Fruit fly (Drosophila melanogaster): ENCODE measurements around the gene CG7884.

CG7884 gene

dm6 chrX:19193336-19193735 lies 27.1 kb upstream of the CG7884 start, which contains the start of the genes CG7914 and CG14194 (continued):
- 0 out of 2 replicates have a peak, but pooled peaks have one; percentile 32 for TF ChIP-seq sob (GFP tag; IDR thresholded peaks at IDR 0.05)
- peak; percentile 16; the same call in 1 of the 3 replicates for TF ChIP-seq CG34422 (GFP tag; IDR thresholded peaks at IDR 0.05)
- TF ChIP-seq CG4617 (GFP tag; optimal IDR thresholded peaks at IDR 0.05; ENCODE audit: borderline replicate concordance), result peak; percentile 63
- TF ChIP-seq CG31365 (tag; optimal IDR thresholded peaks at IDR 0.05), result no peak
- TF ChIP-seq CG9932 (GFP tag; IDR thresholded peaks at IDR 0.05), result peak; percentile 15; the same call in 1 of the 2 replicates
- no peak for TF ChIP-seq CG12219 (GFP tag; optimal IDR thresholded peaks at IDR 0.05)
- TF ChIP-seq Ets97D (GFP tag; optimal IDR thresholded peaks at IDR 0.05), result peak; percentile 27
- TF ChIP-seq Bgb (GFP tag; IDR thresholded peaks at IDR 0.05; ENCODE audit: partially characterized antibody), result peak; percentile 87
- TF ChIP-seq H2.0 (GFP tag; IDR thresholded peaks at IDR 0.05), result no peak
- TF ChIP-seq nerfin-2 (GFP tag; IDR thresholded peaks at IDR 0.05; ENCODE audit: partially characterized antibody), result peak; percentile 93
- TF ChIP-seq CG1603 (tag; optimal IDR thresholded peaks at IDR 0.05), result peak; percentile 60
- no peak for TF ChIP-seq ash1 (GFP tag; optimal IDR thresholded peaks at IDR 0.05)
- TF ChIP-seq sens (GFP tag), result peak; percentile 54
- no peak for TF ChIP-seq grn (GFP tag; optimal IDR thresholded peaks at IDR 0.05)
- TF ChIP-seq sna (GFP tag; IDR thresholded peaks at IDR 0.05; ENCODE audit: partially characterized antibody), result peak; percentile 74
- TF ChIP-seq Dp (GFP tag; optimal IDR thresholded peaks at IDR 0.05), result peak; percentile 47
- TF ChIP-seq Bteb2 (GFP tag; optimal IDR thresholded peaks at IDR 0.05), result no peak

DNA sequence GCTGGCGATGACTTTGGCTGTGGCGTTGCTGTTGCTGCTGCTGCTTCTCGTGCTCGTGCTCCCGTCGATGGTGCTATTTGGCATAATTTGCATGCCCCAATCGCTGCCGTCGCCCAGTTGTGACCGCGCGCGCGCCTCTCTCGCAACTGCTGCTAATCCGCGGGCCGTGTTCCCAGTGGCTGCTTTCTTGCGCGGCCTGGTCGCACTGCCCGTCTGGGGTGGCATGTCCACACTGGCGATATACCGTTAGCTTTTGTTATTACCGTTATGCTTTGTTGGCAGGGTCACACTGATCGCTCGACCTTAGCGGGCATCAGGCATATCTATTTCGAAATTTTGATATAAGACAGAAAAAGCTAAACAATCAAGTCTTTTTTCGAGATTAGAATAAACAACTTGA lies 18.8 kb upstream of the CG7884 start, which contains the start of gene CG7990:
Gene CG7990, minus strand, starts transcription at position 350 of the 400 bp plus-strand sequence.
- TF ChIP-seq CG14965 (GFP tag; optimal IDR thresholded peaks at IDR 0.05; ENCODE audit: borderline replicate concordance) (no peak), en (GFP tag; optimal IDR thresholded peaks at IDR 0.05) (no peak), CG10654 (GFP tag; optimal IDR thresholded peaks at IDR 0.05) (no peak), Hsf (GFP tag; optimal IDR thresholded peaks at IDR 0.05) (no peak), slp2 (GFP tag; optimal IDR thresholded peaks at IDR 0.05) (no peak), sens-2 (GFP tag; IDR thresholded peaks at IDR 0.05) (no peak), al (GFP tag; IDR thresholded peaks at IDR 0.05) (no peak), psq (GFP tag; optimal IDR thresholded peaks at IDR 0.05) (no peak), gro (GFP tag; optimal IDR thresholded peaks at IDR 0.05) (no peak), kah (GFP tag; optimal IDR thresholded peaks at IDR 0.05) (no peak), gsb (GFP tag; IDR thresholded peaks at IDR 0.05) (no peak), btn (GFP tag; optimal IDR thresholded peaks at IDR 0.05) (no peak), Dfd (GFP tag; optimal IDR thresholded peaks at IDR 0.05) (no peak), crp (GFP tag; optimal IDR thresholded peaks at IDR 0.05) (no peak), CG31365 (tag; optimal IDR thresholded peaks at IDR 0.05) (no peak), tna (GFP tag; IDR thresholded peaks at IDR 0.05; ENCODE audit: partially characterized antibody) (0 out of 2 replicates have a peak, but pooled peaks have one; percentile 15), CG18599 (GFP tag; optimal IDR thresholded peaks at IDR 0.05) (no peak), CG13424 (tag; optimal IDR thresholded peaks at IDR 0.05) (no peak), CG11696 (GFP tag; IDR thresholded peaks at IDR 0.05) (no peak), CG9727 (GFP tag; optimal IDR thresholded peaks at IDR 0.05) (no peak), CG6272 (GFP tag; IDR thresholded peaks at IDR 0.05) (no peak), CG13296 (GFP tag; optimal IDR thresholded peaks at IDR 0.05) (no peak), Jarid2 (GFP tag; optimal IDR thresholded peaks at IDR 0.05) (no peak), Bteb2 (GFP tag; optimal IDR thresholded peaks at IDR 0.05) (no peak), CG11695 (GFP tag; IDR thresholded peaks at IDR 0.05) (no peak), Sin3A (optimal IDR thresholded peaks at IDR 0.05) (no peak), Hr78 (GFP tag; optimal IDR thresholded peaks at IDR 0.05) (no peak), Ptx1 (GFP tag; IDR thresholded peaks at IDR 0.05) (no peak), shn (GFP tag; optimal IDR thresholded peaks at IDR 0.05) (no peak), CTCF (GFP tag; optimal IDR thresholded peaks at IDR 0.05) (peak; percentile 7), repo (GFP tag; optimal IDR thresholded peaks at IDR 0.05) (no peak), gt (GFP tag; IDR thresholded peaks at IDR 0.05) (no peak), CG17802 (tag; optimal IDR thresholded peaks at IDR 0.05) (no peak), Sox100B (GFP tag; optimal IDR thresholded peaks at IDR 0.05) (no peak), stwl (tag; optimal IDR thresholded peaks at IDR 0.05) (peak; percentile 95), CG10147 (GFP tag; optimal IDR thresholded peaks at IDR 0.05) (no peak)

Measured in whole organism, embryonic.